Fruit fly (Drosophila melanogaster) S2 (cell line): ENCODE measurements around the gene CG11357.

ENCODE experiments used
- CG8478 ChIP-seq: fragments of >200 bp; optimal IDR thresholded peaks from 2 replicates; lab custom pipeline; 2018
- CTCF ChIP-seq, 2 experiments: fragments of >200 bp; optimal IDR thresholded peaks; 2 replicates each; lab custom pipeline; 2018

The CG11357 gene

dm6 chr3L:4532841-4533619, 8.8 kb upstream of the CG11357 start, which contains the start of gene CG11353:
CG11353 (plus strand) TSS chr3L:4533170.
- no peak for TF ChIP-seq CTCF (optimal IDR thresholded peaks at IDR 0.05; lab: Kevin White, UChicago)
- TF ChIP-seq CG8478 (lab: Kevin White, UChicago), result no peak

DNA sequence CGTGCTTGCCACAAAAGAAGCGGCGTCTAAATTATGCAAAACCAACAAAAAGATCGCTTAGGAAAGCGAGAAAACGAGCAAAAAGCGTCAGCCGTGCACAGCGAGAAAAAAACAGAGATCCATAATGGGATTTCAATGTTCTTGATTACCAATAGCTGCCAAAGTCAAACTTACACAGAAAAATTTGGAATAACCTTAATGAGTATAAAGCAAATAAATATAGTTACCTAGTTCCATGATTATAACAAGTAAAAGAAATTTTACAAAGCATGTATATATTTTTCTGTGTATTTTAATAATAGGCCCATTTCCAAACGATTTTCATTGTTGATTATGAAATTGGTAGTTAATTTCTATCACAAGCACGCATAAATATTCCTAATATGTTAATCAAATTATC, 7.9 kb upstream of the CG11357 start:
- TF ChIP-seq CG8478 (lab: Kevin White, UChicago) (no peak), CTCF (optimal IDR thresholded peaks at IDR 0.05; lab: Kevin White, UChicago) (no peak)

DNA sequence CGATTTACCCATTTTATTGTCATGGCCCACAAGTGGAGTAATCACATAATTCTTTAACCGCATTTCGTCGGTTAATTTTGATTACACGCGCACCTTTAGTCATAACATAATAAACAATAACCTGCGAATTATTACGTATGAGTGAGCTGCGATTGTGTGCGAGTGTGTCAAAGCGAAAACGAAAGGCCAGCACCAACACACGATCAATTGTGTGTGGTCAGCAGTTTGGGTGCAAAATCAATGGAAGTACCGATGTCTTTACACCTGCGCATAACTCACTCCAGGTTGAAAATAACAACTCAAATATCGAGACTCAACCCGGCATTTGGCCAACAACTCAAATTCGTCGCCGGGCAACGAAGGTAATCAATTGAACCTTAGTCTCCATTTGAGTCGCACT, 7.4 kb upstream of the CG11357 start:
- no peak for TF ChIP-seq CTCF (optimal IDR thresholded peaks at IDR 0.05; lab: Kevin White, UChicago)
- no peak for TF ChIP-seq CG8478 (lab: Kevin White, UChicago)

dm6 chr3L:4541070-4541469, 781 bp upstream of the CG11357 start, which contains the start of gene CG32243:
CG32243 (minus strand) TSS chr3L:4541244.
- TF ChIP-seq CTCF (optimal IDR thresholded peaks at IDR 0.05; lab: Kevin White, UChicago) (no peak), CG8478 (lab: Kevin White, UChicago) (no peak)

DNA sequence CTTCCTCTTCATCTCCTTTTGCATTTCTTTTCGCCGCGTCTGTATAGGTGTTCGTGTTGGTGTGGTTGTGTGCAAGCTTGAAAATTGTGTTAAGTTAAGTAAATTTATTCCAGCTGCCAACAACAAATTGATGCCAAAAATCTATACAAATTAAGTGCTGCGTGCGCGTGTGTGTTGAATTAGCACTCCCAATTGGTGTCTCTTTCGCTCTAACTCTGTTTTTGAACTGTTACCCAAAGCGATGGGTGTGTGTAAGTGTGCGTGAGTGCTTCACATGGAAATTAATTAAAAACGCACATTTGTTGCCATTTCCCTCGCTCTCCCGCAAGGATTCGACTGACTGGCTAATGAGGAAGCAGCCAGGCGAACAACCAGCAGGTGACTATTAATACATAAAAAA, 679 bp downstream of the CG11357 start:
- TF ChIP-seq CTCF (optimal IDR thresholded peaks at IDR 0.05; lab: Kevin White, UChicago), result no peak
- TF ChIP-seq CG8478 (lab: Kevin White, UChicago), result no peak

dm6 chr3L:4543034-4543806, 1.4 kb downstream of the CG11357 start:
- TF ChIP-seq CG8478 (lab: Kevin White, UChicago), result no peak
- no peak for TF ChIP-seq CTCF (optimal IDR thresholded peaks at IDR 0.05; lab: Kevin White, UChicago)

dm6 chr3L:4543807-4544197, 2.0 kb downstream of the CG11357 start:
- TF ChIP-seq CTCF (optimal IDR thresholded peaks at IDR 0.05; lab: Kevin White, UChicago) (no peak), CG8478 (lab: Kevin White, UChicago) (no peak)

DNA sequence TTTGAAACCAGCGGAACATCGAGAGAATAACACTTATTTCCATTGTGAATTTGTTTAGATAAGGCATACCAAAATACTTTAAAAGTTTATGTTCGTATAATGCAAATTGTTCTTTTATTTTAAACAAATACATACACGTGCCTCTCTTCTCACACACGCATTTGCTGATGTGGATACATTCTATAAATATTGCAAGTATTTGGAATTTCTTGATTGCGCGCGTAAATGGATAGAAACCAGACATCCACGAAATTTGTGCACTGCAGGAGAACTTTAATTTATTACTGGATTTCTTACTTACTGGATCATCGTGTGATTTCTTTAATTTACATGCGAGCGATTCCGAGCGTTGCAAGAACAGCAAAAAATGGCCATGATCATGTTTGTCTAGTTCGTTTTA, 2.8 kb downstream of the CG11357 start:
- TF ChIP-seq CG8478 (lab: Kevin White, UChicago) (no peak), CTCF (optimal IDR thresholded peaks at IDR 0.05; lab: Kevin White, UChicago) (no peak)

- no peak for TF ChIP-seq CTCF (optimal IDR thresholded peaks at IDR 0.05; lab: Kevin White, UChicago)
- TF ChIP-seq CG8478 (lab: Kevin White, UChicago), result no peak
Measured at dm6 chr3L:4545138-4545537, 3.3 kb downstream of the CG11357 start.

DNA sequence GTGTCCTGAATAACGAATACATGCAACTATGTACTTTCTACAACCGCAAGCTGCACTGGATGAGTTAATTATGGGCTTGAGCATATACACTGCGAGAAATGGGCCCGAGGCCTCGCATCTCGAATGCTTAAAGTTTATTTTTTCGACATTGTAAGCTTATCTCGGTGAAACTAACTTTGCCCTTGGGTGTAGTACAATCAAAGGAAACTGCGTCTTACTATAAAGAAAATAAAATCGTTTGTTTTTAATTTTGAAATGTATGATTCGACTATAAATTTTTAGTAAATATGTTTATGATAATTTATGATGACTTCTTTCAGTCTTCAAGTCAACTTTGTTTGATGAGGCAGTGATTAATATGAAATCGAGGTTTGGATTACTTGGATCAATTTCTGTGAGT, 3.9 kb downstream of the CG11357 start:
- TF ChIP-seq CG8478 (lab: Kevin White, UChicago) (no peak), CTCF (optimal IDR thresholded peaks at IDR 0.05; lab: Kevin White, UChicago) (no peak)

DNA sequence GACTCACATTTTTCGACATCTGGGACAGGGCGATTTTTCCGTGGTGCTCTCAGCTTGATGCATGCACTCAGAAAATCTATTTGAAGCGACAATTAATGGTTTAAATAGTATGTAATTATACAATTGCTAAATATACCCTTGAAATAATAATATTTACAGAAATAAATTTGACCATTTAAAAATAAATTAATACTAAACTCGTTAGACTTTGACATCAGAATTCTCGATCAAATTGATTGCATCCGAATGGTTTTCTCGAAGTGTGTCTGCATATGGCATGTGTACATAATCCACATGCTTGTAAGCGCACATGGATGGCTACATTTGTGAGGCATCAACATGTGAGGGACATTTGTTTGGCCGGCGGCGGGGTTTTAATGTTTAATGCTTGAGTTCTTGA, 4.8 kb downstream of the CG11357 start:
- TF ChIP-seq CG8478 (lab: Kevin White, UChicago), result no peak
- no peak for TF ChIP-seq CTCF (optimal IDR thresholded peaks at IDR 0.05; lab: Kevin White, UChicago)

DNA sequence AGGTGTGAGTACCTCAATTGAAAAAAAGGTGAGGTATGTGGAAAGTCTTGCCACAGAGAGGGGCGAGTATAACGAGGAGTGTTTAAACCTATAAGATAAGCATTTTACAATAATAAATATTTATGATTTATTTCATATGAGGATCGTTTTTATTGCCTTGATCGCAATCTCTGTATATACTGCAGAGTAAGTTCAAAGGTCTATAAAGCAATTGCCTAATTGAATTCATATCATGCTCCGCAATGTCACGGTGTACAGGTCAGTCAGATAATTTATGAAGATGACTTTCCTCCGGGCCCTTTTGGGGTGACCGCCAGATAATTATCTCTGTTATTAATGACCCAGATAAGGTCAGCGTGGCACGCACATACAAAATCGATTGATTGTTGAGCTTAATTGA, 6.5 kb downstream of the CG11357 start:
- no peak for TF ChIP-seq CG8478 (lab: Kevin White, UChicago)
- TF ChIP-seq CTCF (optimal IDR thresholded peaks at IDR 0.05; lab: Kevin White, UChicago), result no peak

dm6 chr3L:4549341-4549740, 7.5 kb downstream of the CG11357 start:
- TF ChIP-seq CG8478 (lab: Kevin White, UChicago) (no peak), CTCF (optimal IDR thresholded peaks at IDR 0.05; lab: Kevin White, UChicago) (no peak)

DNA sequence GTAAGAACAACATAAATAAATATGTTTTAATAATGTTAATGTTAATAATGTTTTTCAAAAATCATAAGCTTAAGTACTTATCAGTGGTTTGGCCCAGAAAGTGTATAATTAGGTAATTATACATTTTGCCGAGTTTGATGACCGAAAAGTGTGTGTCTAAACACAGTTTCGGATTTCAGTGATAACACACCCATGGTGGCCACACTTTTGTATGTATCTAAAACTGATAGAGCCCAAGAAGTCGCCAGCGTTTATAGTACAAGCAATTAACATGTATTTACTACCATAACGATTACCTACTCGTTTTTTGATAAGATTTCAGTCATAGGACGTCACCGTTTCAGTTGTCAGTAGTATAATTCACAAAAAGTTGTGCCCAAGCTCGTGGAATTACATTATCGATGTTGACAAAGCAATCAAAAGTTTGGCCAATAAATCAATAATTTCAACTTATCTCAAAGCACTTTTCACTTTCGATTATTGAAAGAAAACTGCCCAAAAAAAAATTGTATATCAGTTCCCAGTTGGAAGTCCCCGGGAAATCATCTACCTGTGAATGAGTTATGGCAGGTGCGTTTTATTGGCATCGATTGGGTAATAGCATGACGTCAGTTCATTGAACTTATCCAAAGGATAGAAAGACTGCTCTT, 8.4 kb downstream of the CG11357 start:
- no peak for TF ChIP-seq CTCF (optimal IDR thresholded peaks at IDR 0.05; lab: Kevin White, UChicago)

DNA sequence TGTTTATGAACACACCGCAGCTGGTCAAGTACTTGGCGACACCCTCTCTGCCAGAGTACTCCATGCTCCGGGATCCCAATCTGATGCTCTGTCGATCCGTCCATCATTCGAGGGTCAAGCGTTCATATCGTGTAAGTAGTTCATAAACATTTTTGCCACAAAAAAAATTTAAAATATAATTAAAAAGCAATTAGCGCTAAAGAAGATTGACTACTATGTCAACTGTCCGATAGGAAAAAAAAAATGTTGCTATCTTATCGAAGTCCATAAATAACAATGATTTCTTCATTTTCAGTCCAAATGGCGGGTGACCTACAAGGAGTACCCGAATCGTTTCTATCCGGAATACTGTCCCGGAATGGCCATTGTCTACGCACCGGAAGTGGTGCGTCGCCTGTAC, 10.0 kb downstream of the CG11357 start:
- TF ChIP-seq CG8478 (lab: Kevin White, UChicago), result no peak
- no peak for TF ChIP-seq CTCF (optimal IDR thresholded peaks at IDR 0.05; lab: Kevin White, UChicago)
